Fruit fly (Drosophila melanogaster) whole organism, embryonic: Measurements from ENCODE around the gene CG4230.

Experiments
- CG10366 ChIP-seq: fragments of 200-800 bp; sonication (Bioruptor generic); IDR thresholded peaks from 2 replicates; pipeline ENCODE4 v1.3.6; 2022; ENCODE audit warnings: missing biosample characterization, missing genetic modification characterization
- CG10431 ChIP-seq: fragments of 200-800 bp; sonication (Bioruptor generic); optimal IDR thresholded peaks from 3 replicates; lab custom pipeline; 2018; ENCODE audit warnings: missing biosample characterization, mild to moderate bottlenecking, missing genetic modification characterization
- CG11085 ChIP-seq: fragments of 200-800 bp; sonication (Bioruptor generic); IDR thresholded peaks from 2 replicates; pipeline ENCODE4 v1.3.6; 2022; ENCODE audit warnings: missing biosample characterization, missing genetic modification characterization
- CG11247 ChIP-seq: fragments of 200-800 bp; sonication (Bioruptor generic); IDR thresholded peaks from 2 replicates; pipeline ENCODE4 v1.3.6; 2022; ENCODE audit warnings: missing biosample characterization, missing genetic modification characterization
- CG11456 ChIP-seq: fragments of 200-800 bp; sonication (Bioruptor generic); IDR thresholded peaks from 3 replicates; pipeline ENCODE4 v1.3.6; 2022; ENCODE audit warnings: missing biosample characterization, missing genetic modification characterization
- CG12071 ChIP-seq: fragments of 200-800 bp; sonication (Bioruptor generic); optimal IDR thresholded peaks from 3 replicates; lab custom pipeline; 2018; ENCODE audit warnings: missing biosample characterization, mild to moderate bottlenecking, missing genetic modification characterization
- CG13296 ChIP-seq: fragments of 200-800 bp; sonication (Bioruptor generic); optimal IDR thresholded peaks from 3 replicates; lab custom pipeline; 2018; ENCODE audit warnings: missing biosample characterization, mild to moderate bottlenecking, missing genetic modification characterization
- CG16779 ChIP-seq: fragments of 200-800 bp; sonication (Bioruptor generic); IDR thresholded peaks from 2 replicates; pipeline ENCODE4 v1.3.6; 2022; ENCODE audit warnings: missing biosample characterization, missing genetic modification characterization
- CG16813 ChIP-seq: fragments of 200-800 bp; sonication (Bioruptor generic); IDR thresholded peaks from 3 replicates; pipeline ENCODE4 v1.3.6; 2022; ENCODE audit warnings: missing biosample characterization, missing genetic modification characterization; ENCODE audit not compliant: partially characterized antibody
- CG2202 ChIP-seq: fragments of 200-800 bp; sonication (Bioruptor generic); optimal IDR thresholded peaks from 2 replicates; lab custom pipeline; 2018; ENCODE audit warnings: missing biosample characterization, mild to moderate bottlenecking, missing genetic modification characterization
- CG30403 ChIP-seq: fragments of 200-800 bp; sonication (Bioruptor generic); optimal IDR thresholded peaks from 3 replicates; lab custom pipeline; 2016; ENCODE audit warnings: missing biosample characterization, missing genetic modification characterization
- CG3065 ChIP-seq: fragments of 200-800 bp; sonication (Bioruptor generic); optimal IDR thresholded peaks from 2 replicates; lab custom pipeline; 2016; ENCODE audit warnings: missing biosample characterization, missing genetic modification characterization
- CG3281 ChIP-seq: fragments of 200-800 bp; sonication (Bioruptor generic); optimal IDR thresholded peaks from 3 replicates; lab custom pipeline; 2017; ENCODE audit warnings: missing biosample characterization, mild to moderate bottlenecking, missing genetic modification characterization
- CG33557 ChIP-seq: fragments of 200-800 bp; sonication (Bioruptor generic); optimal IDR thresholded peaks from 2 replicates; lab custom pipeline; 2019; ENCODE audit warnings: missing biosample characterization, mild to moderate bottlenecking, missing genetic modification characterization, moderate library complexity
- CG6791 ChIP-seq: fragments of 200-800 bp; sonication (Bioruptor generic); IDR thresholded peaks from 3 replicates; pipeline ENCODE4 v1.3.6; 2022; ENCODE audit warnings: missing biosample characterization, missing genetic modification characterization; ENCODE audit not compliant: partially characterized antibody
- Doc3 ChIP-seq: fragments of 200-800 bp; sonication (Bioruptor generic); IDR thresholded peaks from 3 replicates; pipeline ENCODE4 v1.3.6; 2022; ENCODE audit warnings: missing biosample characterization, missing genetic modification characterization; ENCODE audit not compliant: partially characterized antibody
- Dp ChIP-seq: fragments of 200-800 bp; sonication (Bioruptor generic); optimal IDR thresholded peaks from 2 replicates; lab custom pipeline; 2018; ENCODE audit warnings: missing biosample characterization, mild to moderate bottlenecking, missing genetic modification characterization, moderate library complexity
- E2f1 ChIP-seq: fragments of 200-800 bp; sonication (Bioruptor generic); IDR thresholded peaks from 2 replicates; pipeline ENCODE4 v1.3.6; 2022; ENCODE audit warnings: missing biosample characterization, missing genetic modification characterization
- ERR ChIP-seq: fragments of 200-800 bp; sonication (Bioruptor generic); optimal IDR thresholded peaks from 2 replicates; lab custom pipeline; 2016; ENCODE audit warnings: missing biosample characterization, missing genetic modification characterization
- Fer3 ChIP-seq: fragments of 200-800 bp; sonication (Bioruptor generic); optimal IDR thresholded peaks from 2 replicates; lab custom pipeline; 2018; ENCODE audit warnings: missing biosample characterization, mild to moderate bottlenecking, missing genetic modification characterization, moderate library complexity
- H2.0 ChIP-seq: fragments of 200-800 bp; sonication (Bioruptor generic); IDR thresholded peaks from 2 replicates; pipeline ENCODE4 v1.3.6; 2022; ENCODE audit warnings: missing biosample characterization, missing genetic modification characterization
- HmgD ChIP-seq: fragments of 200-800 bp; sonication (Bioruptor generic); optimal IDR thresholded peaks from 3 replicates; lab custom pipeline; 2016; ENCODE audit warnings: missing biosample characterization, missing genetic modification characterization
- HmgZ ChIP-seq: fragments of 200-800 bp; sonication (Bioruptor generic); optimal IDR thresholded peaks from 2 replicates; lab custom pipeline; 2018; ENCODE audit warnings: missing biosample characterization, mild to moderate bottlenecking, missing genetic modification characterization
- Hr39 ChIP-seq: fragments of >200 bp; optimal IDR thresholded peaks from 2 replicates; lab custom pipeline; 2017
- Meics ChIP-seq: fragments of 200-800 bp; sonication (Bioruptor generic); optimal IDR thresholded peaks from 2 replicates; lab custom pipeline; 2017; ENCODE audit warnings: missing biosample characterization, mild to moderate bottlenecking, missing genetic modification characterization
- NC2α ChIP-seq: fragments of 200-800 bp; sonication (Bioruptor generic); optimal IDR thresholded peaks from 2 replicates; lab custom pipeline; 2016; ENCODE audit warnings: missing biosample characterization, missing genetic modification characterization
- Oli ChIP-seq: fragments of 200-800 bp; sonication (Bioruptor generic); optimal IDR thresholded peaks from 2 replicates; lab custom pipeline; 2018; ENCODE audit warnings: missing biosample characterization, mild to moderate bottlenecking, missing genetic modification characterization, moderate library complexity
- Tbp ChIP-seq: fragments of >200 bp; optimal IDR thresholded peaks from 2 replicates; lab custom pipeline; 2018; ENCODE audit warnings: missing biosample characterization, missing genetic modification characterization
- Xbp1 ChIP-seq: fragments of 200-800 bp; sonication (Bioruptor generic); optimal IDR thresholded peaks from 3 replicates; lab custom pipeline; 2016; ENCODE audit warnings: missing biosample characterization, mild to moderate bottlenecking, missing genetic modification characterization
- ab ChIP-seq: fragments of 200-800 bp; sonication (Bioruptor generic); optimal IDR thresholded peaks from 2 replicates; lab custom pipeline; 2016; ENCODE audit warnings: missing biosample characterization, missing genetic modification characterization
- amos ChIP-seq: fragments of 200-800 bp; sonication (Bioruptor generic); IDR thresholded peaks from 2 replicates; pipeline ENCODE4 v1.3.6; 2022; ENCODE audit warnings: missing biosample characterization, missing genetic modification characterization; ENCODE audit not compliant: partially characterized antibody
- aop ChIP-seq: fragments of 200-800 bp; sonication (Bioruptor generic); IDR thresholded peaks from 2 replicates; pipeline ENCODE4 v1.3.6; 2022; ENCODE audit warnings: missing biosample characterization, missing genetic modification characterization
- ap ChIP-seq: fragments of 200-800 bp; sonication (Bioruptor generic); IDR thresholded peaks from 2 replicates; pipeline ENCODE4 v1.3.6; 2022; ENCODE audit warnings: missing biosample characterization, missing genetic modification characterization
- az2 ChIP-seq: fragments of 200-800 bp; sonication (Bioruptor generic); optimal IDR thresholded peaks from 3 replicates; lab custom pipeline; 2016; ENCODE audit warnings: missing biosample characterization, missing genetic modification characterization
- bsh ChIP-seq, 2 experiments: fragments of 200-800 bp; sonication (Bioruptor generic); optimal IDR thresholded peaks; 2 replicates each; lab custom pipeline; 2017 to 2018; ENCODE audit warnings: mild to moderate bottlenecking in 2 of 2, missing biosample characterization in 2 of 2, missing genetic modification characterization in 2 of 2, moderate library complexity in 1 of 2
- cato ChIP-seq: fragments of 200-800 bp; sonication (Bioruptor generic); optimal IDR thresholded peaks from 2 replicates; lab custom pipeline; 2016; ENCODE audit warnings: missing biosample characterization, missing genetic modification characterization, borderline replicate concordance
- chn ChIP-seq: fragments of 200-800 bp; sonication (Bioruptor generic); optimal IDR thresholded peaks from 2 replicates; lab custom pipeline; 2016; ENCODE audit warnings: missing biosample characterization, missing genetic modification characterization
- dati ChIP-seq: fragments of 200-800 bp; sonication (Bioruptor generic); IDR thresholded peaks from 2 replicates; pipeline ENCODE4 v1.3.6; 2022; ENCODE audit warnings: missing biosample characterization, missing genetic modification characterization
- disco-r ChIP-seq: fragments of 200-800 bp; sonication (Bioruptor generic); optimal IDR thresholded peaks from 2 replicates; lab custom pipeline; 2016; ENCODE audit warnings: missing biosample characterization, missing genetic modification characterization
- gce ChIP-seq: fragments of 200-800 bp; sonication (Bioruptor generic); IDR thresholded peaks from 3 replicates; pipeline ENCODE4 v1.3.6; 2022; ENCODE audit warnings: missing biosample characterization, missing genetic modification characterization
- hb ChIP-seq: fragments of 200-800 bp; sonication (Bioruptor generic); IDR thresholded peaks from 3 replicates; pipeline ENCODE4 v1.3.6; 2022; ENCODE audit warnings: missing biosample characterization, missing genetic modification characterization; ENCODE audit not compliant: partially characterized antibody
- knrl ChIP-seq: fragments of 200-800 bp; sonication (Bioruptor generic); IDR thresholded peaks from 3 replicates; pipeline ENCODE4 v1.3.6; 2022; ENCODE audit warnings: missing biosample characterization, missing genetic modification characterization; ENCODE audit not compliant: partially characterized antibody
- nmo ChIP-seq: fragments of 200-800 bp; sonication (Bioruptor generic); optimal IDR thresholded peaks from 2 replicates; lab custom pipeline; 2018; ENCODE audit warnings: missing biosample characterization, mild to moderate bottlenecking, missing genetic modification characterization, moderate library complexity
- phol ChIP-seq: fragments of 200-800 bp; sonication (Bioruptor generic); optimal IDR thresholded peaks from 3 replicates; lab custom pipeline; 2018; ENCODE audit warnings: missing biosample characterization, mild to moderate bottlenecking, missing genetic modification characterization, moderate library complexity
- row ChIP-seq: fragments of 200-800 bp; sonication (Bioruptor generic); IDR thresholded peaks from 3 replicates; pipeline ENCODE4 v1.3.6; 2022; ENCODE audit warnings: missing biosample characterization, missing genetic modification characterization
- run ChIP-seq: fragments of 200-800 bp; sonication (Bioruptor generic); optimal IDR thresholded peaks from 3 replicates; lab custom pipeline; 2018; ENCODE audit warnings: missing biosample characterization, mild to moderate bottlenecking, missing genetic modification characterization
- sna ChIP-seq: fragments of 200-800 bp; sonication (Bioruptor generic); IDR thresholded peaks from 2 replicates; pipeline ENCODE4 v1.3.6; 2022; ENCODE audit warnings: missing biosample characterization, missing genetic modification characterization; ENCODE audit not compliant: partially characterized antibody
- stwl ChIP-seq: fragments of 200-800 bp; sonication (Bioruptor generic); optimal IDR thresholded peaks from 3 replicates; lab custom pipeline; 2018; ENCODE audit warnings: missing biosample characterization, mild to moderate bottlenecking, missing genetic modification characterization, moderate library complexity
- sug ChIP-seq: fragments of 200-800 bp; optimal IDR thresholded peaks from 2 replicates; lab custom pipeline; 2019; ENCODE audit warnings: missing biosample characterization, mild to moderate bottlenecking, missing genetic modification characterization, moderate library complexity
- ttk ChIP-seq: fragments of 200-800 bp; sonication (Bioruptor generic); IDR thresholded peaks from 2 replicates; pipeline ENCODE4 v2.1.2; 2022; ENCODE audit warnings: missing biosample characterization, missing genetic modification characterization
- vnd ChIP-seq: fragments of 200-800 bp; sonication (Bioruptor generic); IDR thresholded peaks from 3 replicates; pipeline ENCODE4 v1.3.6; 2022; ENCODE audit warnings: missing biosample characterization, missing genetic modification characterization; ENCODE audit not compliant: partially characterized antibody

Gene CG4230

DNA sequence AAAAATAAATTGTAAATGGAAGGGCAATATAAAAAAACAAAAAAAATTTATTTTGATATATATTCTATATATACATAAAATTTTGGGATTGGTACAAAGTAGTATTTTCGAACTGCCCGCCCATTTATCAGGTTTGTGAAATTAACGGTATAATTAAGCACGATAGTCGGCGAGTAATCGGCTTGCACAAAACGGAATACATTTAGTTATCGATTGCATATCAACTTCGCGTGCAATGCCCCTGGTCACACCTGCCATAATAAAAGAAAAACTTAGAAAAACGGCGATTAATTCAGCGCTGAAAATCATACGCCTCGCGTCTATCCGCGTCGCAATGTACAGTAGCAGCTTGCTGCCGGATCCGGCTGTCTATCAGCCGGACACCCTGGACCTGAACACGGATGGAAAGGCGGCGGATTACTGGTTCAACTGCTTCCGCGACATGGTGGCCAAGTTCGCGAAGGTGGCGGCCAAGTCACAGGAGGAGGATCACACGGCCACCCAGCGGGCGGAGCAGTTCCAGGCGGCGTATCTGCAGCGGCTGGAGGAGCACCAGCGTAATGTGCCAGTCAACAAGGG lies 2.2 kb upstream of the CG4230 start, which contains the start of gene CG5828 (continued):
- TF ChIP-seq NC2α (GFP tag; lab: Kevin White, UChicago) (no peak), CG11247 (GFP tag; lab: Robert Waterston, UW) (no peak), vnd (GFP tag; lab: Robert Waterston, UW) (peak; percentile 62; the same call in 1 of the 3 replicates), Fer3 (tag; lab: Kevin White, UChicago) (no peak), stwl (tag; lab: Kevin White, UChicago) (peak; percentile 25), gce (GFP tag; lab: Robert Waterston, UW) (no peak), aop (GFP tag; lab: Robert Waterston, UW) (no peak), Dp (GFP tag; lab: Kevin White, UChicago) (peak; percentile 52), CG2202 (tag; lab: Kevin White, UChicago) (no peak), nmo (GFP tag; lab: Kevin White, UChicago) (peak; percentile 39), H2.0 (GFP tag; lab: Robert Waterston, UW) (no peak), CG11456 (GFP tag; lab: Robert Waterston, UW) (no peak), disco-r (no peak), dati (GFP tag; lab: Robert Waterston, UW) (no peak), amos (GFP tag; lab: Robert Waterston, UW) (peak; percentile 73), CG12071 (GFP tag; lab: Kevin White, UChicago) (no peak), CG6791 (GFP tag; lab: Robert Waterston, UW) (peak; percentile 73), CG3065 (GFP tag; lab: Kevin White, UChicago) (no peak), HmgZ (tag; lab: Kevin White, UChicago) (no peak), ap (no peak), phol (tag; lab: Kevin White, UChicago) (peak; percentile 21), CG13296 (GFP tag; lab: Kevin White, UChicago) (no peak), ttk (GFP tag; lab: Robert Waterston, UW) (no peak), Oli (tag; lab: Kevin White, UChicago) (no peak), ab (no peak), CG16779 (GFP tag; lab: Robert Waterston, UW) (no peak), HmgD (GFP tag; lab: Kevin White, UChicago) (no peak), E2f1 (GFP tag; lab: Robert Waterston, UW) (no peak), chn (no peak), az2 (GFP tag; lab: Kevin White, UChicago) (no peak), hb (peak; percentile 71; the same call in 2 of the 3 replicates), Doc3 (GFP tag; lab: Robert Waterston, UW) (peak; percentile 67; the same call in 2 of the 3 replicates), sug (tag; lab: Kevin White, UChicago) (no peak), CG11085 (GFP tag; lab: Robert Waterston, UW) (no peak), Meics (GFP tag; lab: Kevin White, UChicago) (no peak), Xbp1 (no peak), row (peak; percentile 69), knrl (GFP tag; lab: Robert Waterston, UW) (peak; percentile 71; the same call in 2 of the 3 replicates), CG33557 (no peak), cato (no peak), bsh (GFP tag; optimal IDR thresholded peaks at IDR 0.05; lab: Kevin White, UChicago) (no peak), CG10431 (no peak), sna (GFP tag; lab: Robert Waterston, UW) (peak; percentile 55), Tbp (GFP tag; lab: Kevin White, UChicago) (no peak), Hr39 (lab: Kevin White, UChicago) (no peak), ERR (GFP tag; lab: Kevin White, UChicago) (no peak), CG30403 (GFP tag; lab: Kevin White, UChicago) (no peak), CG3281 (GFP tag; lab: Kevin White, UChicago) (no peak), run (tag; lab: Kevin White, UChicago) (no peak), CG10366 (no peak), CG16813 (peak; percentile 77)
